Fruit fly (Drosophila melanogaster): Measurements from ENCODE around the gene Ugt37C2.
A peak's percentile ranks its signal among the peaks of the same experiment; 100 is the strongest.

Gene Ugt37C2

dm6 chr2L:16815989-16816749, 22.2 kb downstream of the Ugt37C2 start, which contains the start of gene mdy (continued):
- TF ChIP-seq Hr4 (GFP tag; optimal IDR thresholded peaks at IDR 0.05) (peak; percentile 58), CG16779 (tag; optimal IDR thresholded peaks at IDR 0.05) (no peak), Gug (GFP tag; IDR thresholded peaks at IDR 0.05) (peak; percentile 52), CG8632 (GFP tag; optimal IDR thresholded peaks at IDR 0.05) (peak; percentile 32), fkh (GFP tag; optimal IDR thresholded peaks at IDR 0.05) (peak; percentile 67), Eip93F (GFP tag; optimal IDR thresholded peaks at IDR 0.05) (peak; percentile 46), Sox102F (GFP tag; optimal IDR thresholded peaks at IDR 0.05) (peak; percentile 68), cyc (GFP tag; optimal IDR thresholded peaks at IDR 0.05) (peak; percentile 55), CG15336 (GFP tag; IDR thresholded peaks at IDR 0.05) (peak; percentile 44; the same call in 1 of the 2 replicates), CG34406 (GFP tag; optimal IDR thresholded peaks at IDR 0.05) (no peak), Eip75B (GFP tag; optimal IDR thresholded peaks at IDR 0.05) (peak; percentile 72), Blimp-1 (GFP tag; optimal IDR thresholded peaks at IDR 0.05) (no peak), acj6 (GFP tag; optimal IDR thresholded peaks at IDR 0.05) (peak; percentile 64), Sox14 (GFP tag; optimal IDR thresholded peaks at IDR 0.05) (peak; percentile 90), CG9139 (GFP tag; optimal IDR thresholded peaks at IDR 0.05) (no peak), CG3919 (GFP tag; optimal IDR thresholded peaks at IDR 0.05) (peak; percentile 57), esn (GFP tag; optimal IDR thresholded peaks at IDR 0.05) (peak; percentile 74), CG1621 (tag; optimal IDR thresholded peaks at IDR 0.05) (peak; percentile 38), CG6276 (GFP tag; optimal IDR thresholded peaks at IDR 0.05) (peak; percentile 17), Smox (GFP tag; optimal IDR thresholded peaks at IDR 0.05) (peak; percentile 64), CG6792 (GFP tag; optimal IDR thresholded peaks at IDR 0.05) (peak; percentile 40), dsx (GFP tag; optimal IDR thresholded peaks at IDR 0.05; ENCODE audit: poor library complexity, severe bottlenecking) (peak; percentile 36), Eip78C (GFP tag) (peak; percentile 80), Hr38 (GFP tag; optimal IDR thresholded peaks at IDR 0.05) (no peak), Ets21C (GFP tag; optimal IDR thresholded peaks at IDR 0.05) (peak; percentile 52), dac (GFP tag; optimal IDR thresholded peaks at IDR 0.05) (no peak), CG3032 (tag; optimal IDR thresholded peaks at IDR 0.05) (peak; percentile 25)

- TF ChIP-seq CG16779 (tag; optimal IDR thresholded peaks at IDR 0.05), result no peak
- TF ChIP-seq pdm3 (GFP tag; optimal IDR thresholded peaks at IDR 0.05), result no peak
- TF ChIP-seq cyc (GFP tag; optimal IDR thresholded peaks at IDR 0.05), result no peak
- TF ChIP-seq svp (GFP tag), result peak; percentile 73
- TF ChIP-seq CG3032 (tag; optimal IDR thresholded peaks at IDR 0.05), result no peak
- no peak for TF ChIP-seq fd59A (GFP tag; optimal IDR thresholded peaks at IDR 0.05)
- TF ChIP-seq CG6276 (GFP tag; optimal IDR thresholded peaks at IDR 0.05), result no peak
- TF ChIP-seq dsx (GFP tag; optimal IDR thresholded peaks at IDR 0.05; ENCODE audit: poor library complexity, severe bottlenecking), result no peak
- no peak for TF ChIP-seq CG11762 (GFP tag; optimal IDR thresholded peaks at IDR 0.05; ENCODE audit: insufficient read depth)
- TF ChIP-seq Sox14 (GFP tag; optimal IDR thresholded peaks at IDR 0.05), result no peak
- no peak for TF ChIP-seq ss (GFP tag; optimal IDR thresholded peaks at IDR 0.05)
- TF ChIP-seq CG11294 (GFP tag; IDR thresholded peaks at IDR 0.05), result no peak
- TF ChIP-seq Hr38 (GFP tag; optimal IDR thresholded peaks at IDR 0.05), result no peak
- no peak for TF ChIP-seq CG8119 (GFP tag; IDR thresholded peaks at IDR 0.05)
- no peak for TF ChIP-seq CG34406 (GFP tag; optimal IDR thresholded peaks at IDR 0.05)
- TF ChIP-seq CG6854 (GFP tag; optimal IDR thresholded peaks at IDR 0.05), result peak; percentile 82
- TF ChIP-seq CG9139 (GFP tag; optimal IDR thresholded peaks at IDR 0.05), result no peak
- TF ChIP-seq CG8632 (GFP tag; optimal IDR thresholded peaks at IDR 0.05), result no peak
- TF ChIP-seq Gug (GFP tag; IDR thresholded peaks at IDR 0.05), result no peak
- peak; percentile 96 for TF ChIP-seq Blimp-1 (GFP tag; optimal IDR thresholded peaks at IDR 0.05)
- TF ChIP-seq salr (GFP tag; optimal IDR thresholded peaks at IDR 0.05), result no peak
- peak; percentile 25 for TF ChIP-seq fkh (GFP tag; optimal IDR thresholded peaks at IDR 0.05)
- TF ChIP-seq Lpt (GFP tag; optimal IDR thresholded peaks at IDR 0.05), result no peak
- no peak for TF ChIP-seq dac (GFP tag; optimal IDR thresholded peaks at IDR 0.05)
- TF ChIP-seq acj6 (GFP tag; optimal IDR thresholded peaks at IDR 0.05), result no peak
These were observed 22.7 kb downstream of the Ugt37C2 start for dm6 chr2L:16816750-16817087.
